Fruit fly (Drosophila melanogaster) Kc167 (cell line): Measurements from ENCODE around the gene CG11964.

Source experiments
- Myc ChIP-seq: fragments of >200 bp; optimal IDR thresholded peaks from 2 replicates; lab custom pipeline; 2017; ENCODE audit warnings: missing external identifiers
- Sin3A ChIP-seq: fragments of >200 bp; optimal IDR thresholded peaks from 2 replicates; lab custom pipeline; 2018; ENCODE audit warnings: missing external identifiers
- h ChIP-seq: fragments of >200 bp; optimal IDR thresholded peaks from 3 replicates; lab custom pipeline; 2018; ENCODE audit warnings: missing external identifiers
- insv ChIP-seq: fragments of >200 bp; optimal IDR thresholded peaks from 3 replicates; lab custom pipeline; 2018; ENCODE audit warnings: missing external identifiers
- psq ChIP-seq: fragments of >200 bp; optimal IDR thresholded peaks from 2 replicates; lab custom pipeline; 2017; ENCODE audit warnings: missing external identifiers
- ttk ChIP-seq: sonication (Bioruptor generic); optimal IDR thresholded peaks from 2 replicates; lab custom pipeline; 2017; ENCODE audit warnings: missing external identifiers

DNA sequence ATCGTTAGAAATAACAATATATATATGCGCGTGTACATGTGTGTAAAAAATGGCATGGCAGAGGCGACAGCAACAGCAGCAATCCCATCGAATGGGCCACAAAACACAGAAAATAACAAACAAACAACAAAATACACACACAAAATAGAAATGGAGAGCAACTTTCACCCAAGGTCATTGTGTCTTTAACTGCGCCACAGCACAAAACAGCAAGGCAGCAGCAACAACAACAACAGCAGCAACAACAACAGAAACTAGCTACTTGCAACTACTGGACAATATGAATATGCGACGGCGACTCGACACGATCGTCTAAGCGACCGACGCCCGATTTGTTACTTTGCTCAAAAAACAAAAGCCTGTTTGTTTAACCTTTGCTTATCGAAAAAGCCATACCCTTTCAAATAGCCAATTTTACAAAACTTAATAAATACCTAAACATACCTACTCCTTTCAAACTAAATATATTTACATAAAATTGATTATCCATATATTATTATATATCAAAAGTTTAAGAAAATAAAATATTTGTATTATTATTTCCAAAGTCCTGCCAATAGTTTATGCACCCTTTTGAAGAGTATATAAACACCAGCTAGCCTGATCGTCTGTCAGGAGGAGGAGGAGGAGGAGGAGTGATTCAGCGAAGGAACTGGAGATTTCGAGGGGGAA is 3.1 kb upstream of the CG11964 start:
- TF ChIP-seq ttk (lab: Kevin White, UChicago) (no peak), Sin3A (no peak), Myc (no peak), insv (lab: Kevin White, UChicago) (no peak), psq (lab: Kevin White, UChicago) (no peak), h (lab: Kevin White, UChicago) (no peak)
